Worm (Caenorhabditis elegans): ENCODE results near the gene sra-13.

- TF ChIP-seq lsy-27 (tag; optimal IDR thresholded peaks at IDR 0.05; ENCODE audit: borderline replicate concordance, insufficient read depth), result no peak
- TF ChIP-seq cebp-2 (GFP tag; IDR thresholded peaks at IDR 0.05), result no peak
- TF ChIP-seq madf-6 (GFP tag; IDR thresholded peaks at IDR 0.05), result no peak
- TF ChIP-seq C17E4.6 (GFP tag; IDR thresholded peaks at IDR 0.05), result no peak
- TF ChIP-seq K11D2.4 (GFP tag; IDR thresholded peaks at IDR 0.05), result no peak
- no peak for TF ChIP-seq mel-28 (tag; optimal IDR thresholded peaks at IDR 0.05; ENCODE audit: borderline replicate concordance)
- TF ChIP-seq snpc-4 (GFP tag; optimal IDR thresholded peaks at IDR 0.05), result no peak
- no peak for TF ChIP-seq snpc-4 (tag; optimal IDR thresholded peaks at IDR 0.05)
- TF ChIP-seq him-1 (tag; optimal IDR thresholded peaks at IDR 0.05), result no peak
- TF ChIP-seq T07F8.4 (tag; optimal IDR thresholded peaks at IDR 0.05), result no peak
- TF ChIP-seq egrh-3 (GFP tag; IDR thresholded peaks at IDR 0.05), result no peak
- no peak for TF ChIP-seq hrde-1 (tag; optimal IDR thresholded peaks at IDR 0.05; ENCODE audit: borderline replicate concordance)
- no peak for TF ChIP-seq zfh-2 (GFP tag; conservative IDR thresholded peaks at IDR 0.05)
- no peak for TF ChIP-seq bed-1 (GFP tag; IDR thresholded peaks at IDR 0.05)
Observed at ce11 chrII:8359350-8359749, 48.1 kb upstream of the sra-13 start, which contains the start of gene col-77.

Data from whole organism, young adult.